Worm (Caenorhabditis elegans): Measurements from ENCODE around the gene oct-2.

oct-2 gene

DNA sequence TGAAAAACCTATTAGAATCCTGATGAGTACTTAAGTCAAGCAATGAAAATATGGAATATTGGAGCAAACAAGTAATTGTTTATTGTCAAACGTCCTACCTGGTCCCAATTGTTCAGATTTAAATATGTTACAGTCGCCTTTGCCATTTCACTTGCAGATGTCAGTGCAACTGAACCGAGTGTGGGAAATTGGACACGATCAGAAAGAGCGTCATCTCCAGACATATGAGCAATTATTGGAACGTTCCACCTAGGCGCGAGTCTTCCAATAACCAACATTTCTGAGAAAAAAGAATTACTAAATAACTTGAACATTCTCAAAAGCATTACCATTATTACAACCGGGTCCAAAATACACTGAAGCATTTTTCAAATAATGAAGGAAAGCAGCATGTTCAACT is 9.2 kb upstream of the oct-2 start:
- TF ChIP-seq dve-1 (tag; optimal IDR thresholded peaks at IDR 0.05) (no peak), F13H6.1 (tag; optimal IDR thresholded peaks at IDR 0.05) (no peak), sox-2 (GFP tag; IDR thresholded peaks at IDR 0.05) (no peak), ceh-34 (tag; optimal IDR thresholded peaks at IDR 0.05) (no peak), syd-9 (tag; optimal IDR thresholded peaks at IDR 0.05) (no peak), tbx-2 (tag; optimal IDR thresholded peaks at IDR 0.05) (no peak), ref-2 (tag; optimal IDR thresholded peaks at IDR 0.05) (no peak), T23F11.4 (GFP tag; optimal IDR thresholded peaks at IDR 0.05) (no peak), madf-2 (tag; optimal IDR thresholded peaks at IDR 0.05) (no peak), dmd-4 (tag; optimal IDR thresholded peaks at IDR 0.05; ENCODE audit: borderline replicate concordance) (no peak), zip-5 (tag; optimal IDR thresholded peaks at IDR 0.05) (no peak), pqm-1 (tag; optimal IDR thresholded peaks at IDR 0.05) (no peak), eyg-1 (tag; optimal IDR thresholded peaks at IDR 0.05) (no peak)

DNA sequence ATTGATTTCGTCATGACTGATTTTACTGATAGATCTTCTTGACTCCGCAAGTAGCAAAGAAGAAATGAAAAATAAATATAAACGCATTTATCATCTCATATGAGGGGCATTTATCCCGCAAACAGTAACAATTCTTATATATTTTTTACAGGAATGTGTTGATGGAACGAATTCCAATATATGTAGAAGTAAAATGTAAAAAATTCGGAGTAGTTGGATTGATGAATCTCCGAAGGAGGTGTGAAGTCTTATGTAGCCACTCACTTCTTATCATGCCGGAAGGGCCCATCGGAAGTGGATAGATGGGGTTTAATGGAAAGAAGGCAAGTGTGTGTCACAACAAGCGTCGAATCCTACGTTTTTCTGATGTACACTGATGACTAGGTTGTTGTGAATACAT is 8.5 kb upstream of the oct-2 start, which contains the start of gene gcy-9:
Gene gcy-9 (minus strand): TSS at position 101 of the 400 bp plus-strand sequence.
- TF ChIP-seq dmd-4 (tag; optimal IDR thresholded peaks at IDR 0.05; ENCODE audit: borderline replicate concordance), result no peak
- no peak for TF ChIP-seq pha-2 (tag; optimal IDR thresholded peaks at IDR 0.05)
- TF ChIP-seq ceh-31 (tag; optimal IDR thresholded peaks at IDR 0.05), result no peak
- no peak for TF ChIP-seq fkh-10 (GFP tag; optimal IDR thresholded peaks at IDR 0.05)
- no peak for TF ChIP-seq sox-2 (GFP tag; IDR thresholded peaks at IDR 0.05)
- no peak for TF ChIP-seq elt-4 (tag; optimal IDR thresholded peaks at IDR 0.05)
- TF ChIP-seq ets-4 (tag; optimal IDR thresholded peaks at IDR 0.05), result no peak

ce11 chrX:11339375-11339924 is 6.8 kb upstream of the oct-2 start, which contains the start of gene aco-1:
TSS of gene aco-1 (plus strand) at chrX:11339874.
- no peak for TF ChIP-seq C38D4.7 (GFP tag; optimal IDR thresholded peaks at IDR 0.05)
- TF ChIP-seq tbx-2 (tag; optimal IDR thresholded peaks at IDR 0.05), result peak; percentile 20
- no peak for TF ChIP-seq hlh-6 (tag; optimal IDR thresholded peaks at IDR 0.05)
- TF ChIP-seq ceh-34 (tag; optimal IDR thresholded peaks at IDR 0.05), result no peak
- TF ChIP-seq fax-1 (tag; optimal IDR thresholded peaks at IDR 0.05), result no peak
- no peak for TF ChIP-seq F13H6.1 (tag; optimal IDR thresholded peaks at IDR 0.05)
- TF ChIP-seq lin-11 (tag; optimal IDR thresholded peaks at IDR 0.05), result no peak
- TF ChIP-seq ama-1 (optimal IDR thresholded peaks at IDR 0.05), result no peak
- no peak for TF ChIP-seq hlh-8 (tag; optimal IDR thresholded peaks at IDR 0.05)
- no peak for TF ChIP-seq C08G9.2 (tag; optimal IDR thresholded peaks at IDR 0.05)
- TF ChIP-seq Y22D7AL.16 (tag; optimal IDR thresholded peaks at IDR 0.05), result no peak
- TF ChIP-seq pqm-1 (tag; optimal IDR thresholded peaks at IDR 0.05), result no peak
- TF ChIP-seq hlh-13 (GFP tag; optimal IDR thresholded peaks at IDR 0.05), result no peak
- no peak for TF ChIP-seq sox-4 (tag; optimal IDR thresholded peaks at IDR 0.05)
- TF ChIP-seq zip-5 (tag; optimal IDR thresholded peaks at IDR 0.05), result no peak
- no peak for TF ChIP-seq ceh-19 (GFP tag; optimal IDR thresholded peaks at IDR 0.05)
- TF ChIP-seq T23F11.4 (GFP tag; optimal IDR thresholded peaks at IDR 0.05), result no peak
- no peak for TF ChIP-seq ceh-2 (tag; optimal IDR thresholded peaks at IDR 0.05)
- TF ChIP-seq ceh-45 (GFP tag; IDR thresholded peaks at IDR 0.05), result 0 out of 2 replicates have a peak, but pooled peaks have one; percentile 25
- TF ChIP-seq dve-1 (tag; optimal IDR thresholded peaks at IDR 0.05), result no peak
- TF ChIP-seq unc-86 (tag; optimal IDR thresholded peaks at IDR 0.05), result no peak
- peak; percentile 69 for TF ChIP-seq elt-2 (tag; optimal IDR thresholded peaks at IDR 0.05)
- TF ChIP-seq ztf-16 (tag; optimal IDR thresholded peaks at IDR 0.05), result no peak

ce11 chrX:11340478-11340877 is 5.8 kb upstream of the oct-2 start:
- TF ChIP-seq npax-4 (tag; optimal IDR thresholded peaks at IDR 0.05) (no peak), ceh-6 (GFP tag; optimal IDR thresholded peaks at IDR 0.05) (no peak), gmeb-2 (tag; optimal IDR thresholded peaks at IDR 0.05) (no peak), hlh-15 (tag; optimal IDR thresholded peaks at IDR 0.05) (no peak), T23F11.4 (GFP tag; optimal IDR thresholded peaks at IDR 0.05) (no peak), ceh-18 (tag; optimal IDR thresholded peaks at IDR 0.05) (no peak), elt-4 (tag; optimal IDR thresholded peaks at IDR 0.05) (no peak)

Data from whole organism, late embryonic.